Worm (Caenorhabditis elegans): Measurements from ENCODE around the gene Y69H2.1.

Gene Y69H2.1

DNA sequence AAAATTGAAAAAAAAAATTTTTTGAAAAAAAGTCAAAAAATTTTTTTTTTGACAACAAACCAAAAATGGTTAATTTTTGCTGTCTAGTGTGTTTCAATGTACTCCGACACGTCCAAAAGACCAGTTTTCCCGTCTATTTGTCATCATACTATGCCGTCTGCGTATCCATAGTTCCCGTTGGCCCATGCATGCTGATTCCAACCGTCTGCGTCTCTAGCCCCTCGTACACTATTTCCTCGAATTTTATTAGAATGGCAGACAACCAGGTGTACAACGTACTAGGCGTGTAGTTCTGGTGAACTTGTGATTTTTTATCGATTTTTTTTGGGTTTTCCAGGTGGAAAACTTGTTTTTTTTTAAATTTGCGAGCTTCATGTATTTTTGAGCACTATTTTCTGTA, 7.9 kb downstream of the Y69H2.1 start (continued):
- TF ChIP-seq blmp-1 (tag; optimal IDR thresholded peaks at IDR 0.05) (peak; percentile 51), mdl-1 (tag; optimal IDR thresholded peaks at IDR 0.05) (peak in 1 of 2 experiments; percentile 82), jun-1 (tag; optimal IDR thresholded peaks at IDR 0.05) (peak; percentile 17), lin-13 (GFP tag; optimal IDR thresholded peaks at IDR 0.05) (no peak), nhr-77 (tag; optimal IDR thresholded peaks at IDR 0.05) (peak; percentile 46), pag-3 (tag; optimal IDR thresholded peaks at IDR 0.05; ENCODE audit: borderline replicate concordance, insufficient read depth) (peak; percentile 70), efl-1 (optimal IDR thresholded peaks at IDR 0.05) (peak; percentile 44 to 55), efl-1 (GFP tag; optimal IDR thresholded peaks at IDR 0.05 in 1 of 2) (peak in 1 of 2 experiments; percentile 9)

DNA sequence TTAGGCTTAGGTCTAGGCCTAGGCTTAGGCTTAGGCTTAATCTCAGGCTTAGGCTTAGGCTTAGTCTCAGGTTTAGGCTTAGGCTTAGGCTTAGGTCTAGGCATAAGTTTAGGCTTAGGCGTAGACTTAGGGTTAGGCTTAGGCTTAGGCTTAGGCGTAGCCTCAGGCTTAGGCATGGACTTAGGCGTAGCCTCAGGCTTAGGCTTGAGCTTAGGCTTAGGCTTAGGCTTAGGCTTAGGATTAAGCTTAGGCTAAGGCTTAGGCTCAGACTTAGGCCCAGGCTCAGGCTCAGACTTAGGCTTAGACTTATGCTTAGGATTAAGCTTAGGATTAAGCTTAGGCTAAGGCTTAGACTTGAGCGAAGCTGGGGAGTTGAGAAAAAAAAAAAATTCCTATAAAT, 9.2 kb downstream of the Y69H2.1 start:
- TF ChIP-seq nhr-11 (tag; optimal IDR thresholded peaks at IDR 0.05) (no peak), hlh-4 (tag; optimal IDR thresholded peaks at IDR 0.05) (no peak), Y116A8C.19 (tag; optimal IDR thresholded peaks at IDR 0.05; ENCODE audit: borderline replicate concordance) (no peak), pax-3 (tag; optimal IDR thresholded peaks at IDR 0.05) (no peak)

DNA sequence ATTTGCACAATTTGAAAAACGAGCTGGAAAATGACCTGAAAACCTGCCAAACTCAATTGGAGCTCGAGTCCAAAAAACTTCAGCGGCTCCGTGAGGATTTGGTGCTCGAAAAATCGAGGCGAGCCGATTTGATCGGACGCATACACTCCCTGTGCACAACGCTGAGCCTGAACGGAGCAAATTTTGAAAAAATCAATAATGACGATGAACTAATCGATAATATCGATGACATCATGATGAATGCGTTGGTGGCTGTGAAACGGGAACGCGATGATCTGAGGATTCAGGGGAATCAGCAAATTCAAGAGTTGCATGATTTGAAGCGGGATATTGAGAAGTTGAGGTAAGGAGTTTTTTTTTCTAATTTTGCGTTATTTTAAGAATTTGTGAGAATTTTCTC, 16.9 kb downstream of the Y69H2.1 start:
- no peak for TF ChIP-seq mab-9 (GFP tag; IDR thresholded peaks at IDR 0.05)

DNA sequence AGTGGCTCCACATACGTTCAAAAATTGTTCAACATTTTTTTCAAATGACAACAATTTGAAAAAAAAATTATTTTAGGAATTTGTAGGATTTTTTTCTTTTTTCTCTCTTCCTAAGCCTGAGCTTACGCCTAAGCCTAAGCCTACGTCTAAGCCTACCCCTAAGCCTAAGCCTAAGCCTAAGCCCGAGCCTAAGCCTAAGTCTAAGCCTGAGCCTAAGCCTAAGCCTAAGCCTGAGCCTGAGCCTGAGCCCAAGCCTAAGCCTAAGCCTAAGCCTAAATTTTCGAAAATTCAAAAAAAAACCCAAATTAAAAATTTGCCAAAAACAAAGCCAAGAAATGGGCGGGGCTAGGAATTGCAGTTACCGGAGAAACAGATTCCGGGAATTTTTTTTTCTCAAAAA, 24.6 kb downstream of the Y69H2.1 start:
- TF ChIP-seq ceh-82 (tag; optimal IDR thresholded peaks at IDR 0.05) (no peak), unc-86 (tag; optimal IDR thresholded peaks at IDR 0.05) (no peak), pax-3 (tag; optimal IDR thresholded peaks at IDR 0.05) (no peak), tlp-1 (tag; optimal IDR thresholded peaks at IDR 0.05) (no peak), snpc-4 (tag; optimal IDR thresholded peaks at IDR 0.05) (no peak)

DNA sequence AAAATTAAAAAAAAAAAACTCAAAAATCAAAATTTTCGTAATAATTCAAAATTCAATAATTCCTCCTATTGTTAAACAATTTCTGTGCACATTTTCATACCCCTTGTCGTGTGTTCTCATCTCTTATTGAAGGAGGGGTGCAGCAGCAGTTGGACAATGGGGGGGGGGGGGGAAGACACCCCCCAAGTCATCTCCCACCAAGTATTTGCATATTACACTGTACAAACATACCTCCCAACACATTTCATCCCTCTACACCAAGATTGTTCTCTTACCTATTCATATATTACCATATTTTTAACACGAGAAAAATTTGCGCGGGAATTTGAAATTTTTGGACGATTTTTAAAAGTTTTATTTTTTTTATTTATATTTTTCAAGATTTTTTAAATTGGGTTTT, 26.1 kb downstream of the Y69H2.1 start:
- TF ChIP-seq nhr-12 (tag; optimal IDR thresholded peaks at IDR 0.05) (no peak), mef-2 (tag; optimal IDR thresholded peaks at IDR 0.05) (no peak), snpc-4 (tag; optimal IDR thresholded peaks at IDR 0.05) (no peak), snu-23 (GFP tag; optimal IDR thresholded peaks at IDR 0.05) (no peak), lir-3 (tag; optimal IDR thresholded peaks at IDR 0.05; ENCODE audit: poor library complexity) (no peak), hlh-4 (tag; optimal IDR thresholded peaks at IDR 0.05) (no peak), C34B4.2 (tag; optimal IDR thresholded peaks at IDR 0.05) (no peak), ceh-63 (GFP tag; optimal IDR thresholded peaks at IDR 0.05) (no peak), dsc-1 (tag; optimal IDR thresholded peaks at IDR 0.05) (no peak), sptf-1 (tag; optimal IDR thresholded peaks at IDR 0.05) (no peak), ceh-90 (tag; optimal IDR thresholded peaks at IDR 0.05) (no peak), egl-27 (tag; optimal IDR thresholded peaks at IDR 0.05) (no peak), nhr-85 (tag) (no peak), unc-98 (GFP tag; IDR thresholded peaks at IDR 0.05) (no peak), rnt-1 (tag; optimal IDR thresholded peaks at IDR 0.05) (no peak)

DNA sequence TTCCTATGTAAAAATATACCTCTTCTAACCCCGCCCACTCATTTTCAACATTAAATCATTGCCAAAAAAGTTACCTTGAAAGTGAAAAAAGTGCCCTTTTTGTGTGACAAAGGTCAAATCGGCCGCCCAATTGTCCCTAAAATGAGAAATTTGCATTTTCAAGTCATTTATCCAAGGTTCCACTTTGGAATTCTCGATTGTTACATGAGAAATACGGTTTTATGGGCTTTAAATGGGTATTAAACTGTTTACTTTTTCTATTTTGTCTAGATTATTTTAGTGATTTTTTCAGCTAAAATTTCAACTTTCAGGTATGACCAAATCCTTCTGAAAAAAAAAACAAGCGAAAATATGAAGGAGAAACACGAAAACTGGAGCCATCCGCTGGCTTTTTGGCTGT, 29.9 kb downstream of the Y69H2.1 start, which contains the start of gene grdn-1:
Gene grdn-1 (plus strand): TSS at position 301 of the 400 bp plus-strand sequence.
- no peak for TF ChIP-seq lin-39 (tag; optimal IDR thresholded peaks at IDR 0.05)
- no peak for TF ChIP-seq ama-1 (optimal IDR thresholded peaks at IDR 0.05)
- no peak for TF ChIP-seq ztf-11 (tag; optimal IDR thresholded peaks at IDR 0.05)
- TF ChIP-seq nhr-28 (tag; optimal IDR thresholded peaks at IDR 0.05): no peak
- no peak for TF ChIP-seq zag-1 (tag; optimal IDR thresholded peaks at IDR 0.05)
- no peak for TF ChIP-seq dsc-1 (tag; optimal IDR thresholded peaks at IDR 0.05)
- TF ChIP-seq ceh-8 (GFP tag; optimal IDR thresholded peaks at IDR 0.05): no peak
- no peak for TF ChIP-seq nhr-76 (tag; optimal IDR thresholded peaks at IDR 0.05)
- no peak for TF ChIP-seq lin-35 (GFP tag; optimal IDR thresholded peaks at IDR 0.05)
- TF ChIP-seq mdl-1 (tag; optimal IDR thresholded peaks at IDR 0.05): no peak
- no peak for TF ChIP-seq nhr-90 (tag; optimal IDR thresholded peaks at IDR 0.05; ENCODE audit: poor library complexity)
- TF ChIP-seq ces-1 (GFP tag; optimal IDR thresholded peaks at IDR 0.05): no peak
- no peak for TF ChIP-seq hpl-2 (GFP tag; optimal IDR thresholded peaks at IDR 0.05)
- no peak for TF ChIP-seq sup-37 (GFP tag; optimal IDR thresholded peaks at IDR 0.05)
- TF ChIP-seq fkh-10 (GFP tag; optimal IDR thresholded peaks at IDR 0.05): no peak
- no peak for TF ChIP-seq nhr-20 (tag; optimal IDR thresholded peaks at IDR 0.05)
- TF ChIP-seq C04F5.9 (tag; optimal IDR thresholded peaks at IDR 0.05): no peak
- no peak for TF ChIP-seq pag-3 (tag; optimal IDR thresholded peaks at IDR 0.05; ENCODE audit: borderline replicate concordance, insufficient read depth)
